Worm (Caenorhabditis elegans) whole organism, L4 larva: Measurements from ENCODE around the gene idpc-4.

Experiments
- mdl-1 ChIP-seq, 2 experiments: fragments of 150-350 bp in 1 of 2; sonication (generic microtip) in 1 of 2; optimal IDR thresholded peaks; 2 replicates each; lab custom pipeline; 2014 to 2017; ENCODE audit warnings: missing biosample characterization in 2 of 2, missing genetic modification characterization in 2 of 2
- nhr-48 ChIP-seq: sonication (generic microtip); optimal IDR thresholded peaks from 2 replicates; lab custom pipeline; 2016; ENCODE audit warnings: mild to moderate bottlenecking, missing genetic modification characterization, missing compliant biosample characterization
- ztf-11 ChIP-seq: fragments of 150-350 bp; optimal IDR thresholded peaks from 2 replicates; lab custom pipeline; 2014; ENCODE audit warnings: missing biosample characterization, missing genetic modification characterization

DNA sequence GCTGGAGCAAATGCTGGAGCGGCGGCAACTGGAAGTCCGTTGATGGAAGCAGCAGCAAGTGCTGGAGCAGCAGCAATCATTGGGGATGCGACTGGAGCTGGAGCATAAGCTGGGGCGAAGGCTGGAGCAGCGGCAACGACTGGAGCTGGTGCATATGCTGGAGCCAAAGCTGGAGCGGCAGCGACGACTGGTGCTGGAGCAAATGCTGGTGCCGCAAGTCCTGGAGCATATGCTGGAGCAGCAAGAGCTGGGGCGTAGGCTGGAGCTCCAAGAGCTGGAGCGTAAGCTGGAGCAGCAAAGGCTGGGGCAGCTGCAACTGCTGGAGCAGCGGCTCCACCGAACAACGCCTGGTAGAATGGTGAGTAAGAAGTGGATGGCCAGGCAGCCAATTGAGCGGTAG is 6.8 kb upstream of the idpc-4 start:
- no peak for TF ChIP-seq ztf-11 (tag; lab: Kevin White, UChicago)
- TF ChIP-seq nhr-48: no peak
- TF ChIP-seq mdl-1 (tag; optimal IDR thresholded peaks at IDR 0.05; lab: Kevin White, UChicago): no peak
